Worm (Caenorhabditis elegans) whole organism, mixed stage, embryonic: ENCODE results near the gene srx-98.

Source experiments
- M03D4.4 ChIP-seq: sonication (generic microtip); optimal IDR thresholded peaks from 2 replicates; lab custom pipeline; 2017; ENCODE audit warnings: mild to moderate bottlenecking, missing genetic modification characterization, missing compliant biosample characterization
- bed-3 ChIP-seq: fragments of 200-800 bp; sonication (Bioruptor generic); optimal IDR thresholded peaks from 3 replicates; lab custom pipeline; 2018; ENCODE audit warnings: mild to moderate bottlenecking, missing genetic modification characterization, moderate library complexity, missing compliant biosample characterization
- ceh-39 ChIP-seq: fragments of 150-350 bp; optimal IDR thresholded peaks from 2 replicates; lab custom pipeline; 2014; ENCODE audit warnings: missing biosample characterization, missing genetic modification characterization
- ceh-43 ChIP-seq: fragments of 200-800 bp; sonication (Bioruptor generic); optimal IDR thresholded peaks from 2 replicates; lab custom pipeline; 2018; ENCODE audit warnings: mild to moderate bottlenecking, missing genetic modification characterization, moderate library complexity, missing compliant biosample characterization
- ceh-83 ChIP-seq: fragments of 200-800 bp; sonication (Bioruptor generic); optimal IDR thresholded peaks from 2 replicates; lab custom pipeline; 2018; ENCODE audit warnings: mild to moderate bottlenecking, missing genetic modification characterization, missing compliant biosample characterization
- ces-1 ChIP-seq: fragments of 150-350 bp; optimal IDR thresholded peaks from 2 replicates; lab custom pipeline; 2014; ENCODE audit warnings: missing biosample characterization, missing genetic modification reagents, missing genetic modification characterization
- cnd-1 ChIP-seq: fragments of 200-800 bp; sonication (Bioruptor generic); optimal IDR thresholded peaks from 2 replicates; lab custom pipeline; 2018; ENCODE audit warnings: mild to moderate bottlenecking, missing genetic modification characterization, missing compliant biosample characterization
- drap-1 ChIP-seq: fragments of 200-800 bp; sonication (Bioruptor generic); optimal IDR thresholded peaks from 3 replicates; lab custom pipeline; 2018; ENCODE audit warnings: mild to moderate bottlenecking, missing genetic modification characterization, missing compliant biosample characterization
- elt-1 ChIP-seq: sonication (generic microtip); optimal IDR thresholded peaks from 2 replicates; lab custom pipeline; 2017; ENCODE audit warnings: missing genetic modification characterization, mild to moderate bottlenecking, missing compliant biosample characterization, antibody characterized with exemption, moderate library complexity, borderline replicate concordance; ENCODE audit not compliant: insufficient read depth
- elt-3 ChIP-seq: fragments of 150-350 bp; optimal IDR thresholded peaks from 2 replicates; lab custom pipeline; 2014; ENCODE audit warnings: missing biosample characterization, missing genetic modification characterization
- flh-1 ChIP-seq: fragments of 200-800 bp; sonication (Bioruptor generic); optimal IDR thresholded peaks from 2 replicates; lab custom pipeline; 2018; ENCODE audit warnings: mild to moderate bottlenecking, missing genetic modification characterization, moderate library complexity, missing compliant biosample characterization
- ham-2 ChIP-seq: fragments of 200-800 bp; sonication (Bioruptor generic); optimal IDR thresholded peaks from 2 replicates; lab custom pipeline; 2018; ENCODE audit warnings: mild to moderate bottlenecking, missing genetic modification characterization, missing compliant biosample characterization
- hlh-1 ChIP-seq: fragments of 150-350 bp; optimal IDR thresholded peaks from 2 replicates; lab custom pipeline; 2014; ENCODE audit warnings: missing biosample characterization, missing genetic modification reagents, missing genetic modification characterization
- lin-13 ChIP-seq: fragments of 150-350 bp; optimal IDR thresholded peaks from 2 replicates; lab custom pipeline; 2014; ENCODE audit warnings: missing biosample characterization, missing genetic modification characterization
- lin-32 ChIP-seq: fragments of 200-800 bp; sonication (Bioruptor generic); optimal IDR thresholded peaks from 2 replicates; lab custom pipeline; 2018; ENCODE audit warnings: mild to moderate bottlenecking, missing genetic modification characterization, missing compliant biosample characterization
- lsy-2 ChIP-seq: fragments of 150-350 bp; optimal IDR thresholded peaks from 2 replicates; lab custom pipeline; 2014; ENCODE audit warnings: missing biosample characterization, missing genetic modification characterization
- mab-5 ChIP-seq: fragments of 150-350 bp; optimal IDR thresholded peaks from 2 replicates; lab custom pipeline; 2014; ENCODE audit warnings: missing biosample characterization, missing genetic modification characterization
- mep-1 ChIP-seq: fragments of 150-350 bp; optimal IDR thresholded peaks from 2 replicates; lab custom pipeline; 2017; ENCODE audit warnings: missing biosample characterization, missing genetic modification reagents, missing genetic modification characterization, inconsistent platforms
- mls-2 ChIP-seq: sonication (generic microtip); optimal IDR thresholded peaks from 2 replicates; lab custom pipeline; 2016; ENCODE audit warnings: mild to moderate bottlenecking, missing genetic modification characterization, moderate library complexity, missing compliant biosample characterization
- nhr-12 ChIP-seq: fragments of 150-350 bp; optimal IDR thresholded peaks from 2 replicates; lab custom pipeline; 2014; ENCODE audit warnings: missing biosample characterization, missing genetic modification characterization
- nhr-2 ChIP-seq: fragments of 150-350 bp; optimal IDR thresholded peaks from 2 replicates; lab custom pipeline; 2014; ENCODE audit warnings: missing biosample characterization, missing genetic modification characterization
- nhr-237 ChIP-seq: fragments of 150-350 bp; optimal IDR thresholded peaks from 2 replicates; lab custom pipeline; 2014; ENCODE audit warnings: missing biosample characterization, missing genetic modification characterization
- nhr-28 ChIP-seq: fragments of 150-350 bp; optimal IDR thresholded peaks from 2 replicates; lab custom pipeline; 2014; ENCODE audit warnings: missing biosample characterization, missing genetic modification characterization
- nhr-76 ChIP-seq: sonication (generic microtip); optimal IDR thresholded peaks from 2 replicates; lab custom pipeline; 2017; ENCODE audit warnings: missing biosample characterization, missing genetic modification characterization
- snpc-4 ChIP-seq: fragments of 150-350 bp; optimal IDR thresholded peaks from 2 replicates; lab custom pipeline; 2014; ENCODE audit warnings: missing biosample characterization, missing genetic modification characterization
- sptf-1 ChIP-seq: sonication (generic microtip); optimal IDR thresholded peaks from 2 replicates; lab custom pipeline; 2017; ENCODE audit warnings: mild to moderate bottlenecking, missing genetic modification characterization, moderate library complexity, missing compliant biosample characterization
- tbx-8 ChIP-seq: fragments of 200-800 bp; sonication (Bioruptor generic); optimal IDR thresholded peaks from 2 replicates; lab custom pipeline; 2018; ENCODE audit warnings: mild to moderate bottlenecking, missing genetic modification characterization, moderate library complexity, missing compliant biosample characterization
- unc-120 ChIP-seq: sonication (generic microtip); optimal IDR thresholded peaks from 2 replicates; lab custom pipeline; 2017; ENCODE audit warnings: missing genetic modification characterization, missing compliant biosample characterization; ENCODE audit not compliant: poor library complexity, severe bottlenecking
- unc-39 ChIP-seq: fragments of 150-350 bp; optimal IDR thresholded peaks from 2 replicates; lab custom pipeline; 2014; ENCODE audit warnings: missing biosample characterization, missing genetic modification characterization
- unc-62 ChIP-seq: fragments of 150-350 bp; optimal IDR thresholded peaks from 2 replicates; lab custom pipeline; 2014; ENCODE audit warnings: missing biosample characterization, missing genetic modification reagents, missing genetic modification characterization
- ztf-11 ChIP-seq: fragments of 150-350 bp; optimal IDR thresholded peaks from 2 replicates; lab custom pipeline; 2014; ENCODE audit warnings: missing biosample characterization, missing genetic modification characterization

Gene srx-98

ce11 chrII:3670956-3671355 is at the start of gene srx-98:
TSS of gene srx-98 (minus strand) at chrII:3671056.
- TF ChIP-seq drap-1 (GFP tag; lab: Kevin White, UChicago) = no peak
- TF ChIP-seq unc-39 = no peak
- no peak for TF ChIP-seq nhr-12 (tag; lab: Kevin White, UChicago)
- no peak for TF ChIP-seq nhr-2 (tag; lab: Kevin White, UChicago)
- TF ChIP-seq mep-1 (tag; lab: Kevin White, UChicago) = no peak
- TF ChIP-seq nhr-237 (tag; lab: Kevin White, UChicago) = no peak
- TF ChIP-seq hlh-1 = no peak
- TF ChIP-seq lin-32 (GFP tag; lab: Kevin White, UChicago) = no peak
- TF ChIP-seq ceh-39 (tag; lab: Kevin White, UChicago) = no peak
- TF ChIP-seq mls-2 = no peak
- TF ChIP-seq cnd-1 = no peak
- no peak for TF ChIP-seq unc-62 (GFP tag; lab: Kevin White, UChicago)

DNA sequence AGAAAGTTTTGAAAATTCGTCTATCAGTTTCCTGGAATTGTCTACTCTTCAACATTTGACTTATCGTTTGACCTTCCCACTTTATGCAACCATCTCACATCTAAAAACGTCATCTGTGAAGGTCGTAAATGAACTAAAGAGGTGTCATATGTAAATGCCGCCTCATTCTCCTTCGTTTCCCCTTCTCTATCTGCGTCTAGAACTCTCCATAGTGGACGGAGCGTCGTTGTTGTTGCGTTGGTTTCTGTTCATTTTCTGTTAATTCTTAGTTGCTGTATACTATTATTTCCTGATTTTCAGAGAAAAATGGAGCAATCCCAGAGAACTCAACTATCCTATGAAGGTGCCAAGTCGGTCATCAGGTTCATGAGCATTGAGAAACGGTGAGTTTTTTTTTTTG is 46.1 kb upstream of the srx-98 start, which contains the start of gene fbxc-52:
TSS of gene fbxc-52 (plus strand) at position 301 of the 400 bp plus-strand sequence.
- no peak for TF ChIP-seq M03D4.4 (tag; lab: Kevin White, UChicago)
- TF ChIP-seq nhr-28 (tag; lab: Kevin White, UChicago) = no peak
- no peak for TF ChIP-seq lin-32 (GFP tag; lab: Kevin White, UChicago)
- TF ChIP-seq elt-1 (tag; lab: Kevin White, UChicago) = no peak
- no peak for TF ChIP-seq unc-39
- TF ChIP-seq flh-1 = no peak
- no peak for TF ChIP-seq ztf-11 (tag; lab: Kevin White, UChicago)
- no peak for TF ChIP-seq sptf-1 (tag; lab: Kevin White, UChicago)
- TF ChIP-seq lsy-2 (tag; lab: Kevin White, UChicago) = no peak
- TF ChIP-seq hlh-1 = no peak
- no peak for TF ChIP-seq drap-1 (GFP tag; lab: Kevin White, UChicago)
- TF ChIP-seq ham-2 = no peak
- no peak for TF ChIP-seq ces-1 (GFP tag; lab: Kevin White, UChicago)
- TF ChIP-seq ceh-39 (tag; lab: Kevin White, UChicago) = no peak
- TF ChIP-seq mab-5 (tag; lab: Kevin White, UChicago) = no peak

DNA sequence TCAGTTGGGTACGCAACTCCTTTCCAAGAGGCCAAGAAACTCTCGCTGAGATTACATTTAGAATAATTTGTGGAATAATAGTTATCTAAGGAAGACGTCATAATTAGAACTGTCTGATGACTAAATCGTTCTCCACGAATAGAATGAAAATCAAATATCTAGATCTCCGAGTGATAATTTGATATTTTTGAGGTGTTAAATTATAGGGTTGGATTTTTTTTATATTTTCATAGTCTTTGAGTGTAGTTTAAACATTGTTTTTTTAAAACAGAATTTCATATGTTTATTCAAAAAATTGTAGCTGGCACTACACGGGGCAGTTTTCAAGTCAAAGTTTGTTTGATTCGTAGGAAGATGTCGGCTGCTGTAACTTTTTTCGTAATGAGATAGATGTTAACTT is 45.6 kb upstream of the srx-98 start, which contains the start of gene srh-99:
TSS of gene srh-99 (minus strand) at position 101 of the 400 bp plus-strand sequence.
- no peak for TF ChIP-seq ceh-39 (tag; lab: Kevin White, UChicago)
- TF ChIP-seq mep-1 (tag; lab: Kevin White, UChicago) = no peak
- TF ChIP-seq ztf-11 (tag; lab: Kevin White, UChicago) = no peak
- no peak for TF ChIP-seq elt-3 (tag; lab: Kevin White, UChicago)
- no peak for TF ChIP-seq M03D4.4 (tag; lab: Kevin White, UChicago)
- no peak for TF ChIP-seq tbx-8 (GFP tag; lab: Kevin White, UChicago)
- no peak for TF ChIP-seq ceh-83
- TF ChIP-seq mab-5 (tag; lab: Kevin White, UChicago) = no peak
- TF ChIP-seq bed-3 = no peak
- TF ChIP-seq nhr-237 (tag; lab: Kevin White, UChicago) = no peak
- TF ChIP-seq unc-62 (GFP tag; lab: Kevin White, UChicago) = no peak
- TF ChIP-seq ham-2 = no peak
- no peak for TF ChIP-seq snpc-4
- no peak for TF ChIP-seq elt-1 (tag; lab: Kevin White, UChicago)
- TF ChIP-seq nhr-76 (tag; lab: Kevin White, UChicago) = no peak
- no peak for TF ChIP-seq ceh-43 (GFP tag; lab: Kevin White, UChicago)
- TF ChIP-seq drap-1 (GFP tag; lab: Kevin White, UChicago) = no peak
- TF ChIP-seq lin-32 (GFP tag; lab: Kevin White, UChicago) = no peak
- no peak for TF ChIP-seq mls-2
- no peak for TF ChIP-seq cnd-1

DNA sequence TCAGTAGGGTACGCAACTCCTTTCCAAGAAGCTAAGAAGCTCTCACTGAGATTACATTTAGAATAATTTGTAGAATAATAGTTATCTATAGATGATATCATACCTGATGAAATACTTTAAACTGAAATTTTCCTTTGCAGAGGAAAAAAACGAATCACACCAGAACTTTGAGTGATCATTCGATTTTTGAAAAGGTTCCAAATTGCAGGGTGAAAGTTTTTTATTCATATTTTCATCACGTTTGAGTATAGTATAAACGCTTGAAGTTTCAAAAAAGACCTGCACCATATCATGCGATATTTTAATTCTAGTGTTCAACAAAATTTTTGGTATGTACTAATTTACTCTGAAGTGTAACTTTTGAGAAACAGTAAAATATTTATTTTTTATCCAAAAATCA is 43.7 kb upstream of the srx-98 start, which contains the start of gene srh-100:
TSS of gene srh-100 (minus strand) at position 101 of the 400 bp plus-strand sequence.
- no peak for TF ChIP-seq sptf-1 (tag; lab: Kevin White, UChicago)
- TF ChIP-seq lsy-2 (tag; lab: Kevin White, UChicago) = no peak
- TF ChIP-seq bed-3 = no peak
- TF ChIP-seq ceh-39 (tag; lab: Kevin White, UChicago) = no peak
- no peak for TF ChIP-seq nhr-237 (tag; lab: Kevin White, UChicago)
- TF ChIP-seq unc-120 (tag; lab: Kevin White, UChicago) = no peak
- no peak for TF ChIP-seq snpc-4

- no peak for TF ChIP-seq unc-120 (tag; lab: Kevin White, UChicago)
- no peak for TF ChIP-seq M03D4.4 (tag; lab: Kevin White, UChicago)
- TF ChIP-seq tbx-8 (GFP tag; lab: Kevin White, UChicago) = no peak
- TF ChIP-seq lin-13 (tag; lab: Kevin White, UChicago) = no peak
- TF ChIP-seq unc-39 = no peak
- TF ChIP-seq flh-1 = no peak
- no peak for TF ChIP-seq nhr-237 (tag; lab: Kevin White, UChicago)
- no peak for TF ChIP-seq sptf-1 (tag; lab: Kevin White, UChicago)
- no peak for TF ChIP-seq ces-1 (GFP tag; lab: Kevin White, UChicago)
- TF ChIP-seq nhr-76 (tag; lab: Kevin White, UChicago) = no peak
- TF ChIP-seq elt-3 (tag; lab: Kevin White, UChicago) = no peak
- TF ChIP-seq cnd-1 = no peak
- no peak for TF ChIP-seq ceh-43 (GFP tag; lab: Kevin White, UChicago)
- TF ChIP-seq mab-5 (tag; lab: Kevin White, UChicago) = no peak
Observed at ce11 chrII:3711047-3711446, 40.2 kb upstream of the srx-98 start, which contains the start of gene fbxc-53. TSS of gene fbxc-53 (plus strand) at chrII:3711291.
